Fruit fly (Drosophila melanogaster) whole organism, prepupa: ENCODE results near the gene CG17349.
A peak's percentile ranks its signal among the peaks of the same experiment; 100 is the strongest.

Source experiments
- Blimp-1 ChIP-seq: fragments of 200-800 bp; sonication (Bioruptor generic); optimal IDR thresholded peaks from 3 replicates; lab custom pipeline; 2017; ENCODE audit warnings: missing biosample characterization, missing genetic modification characterization, mild to moderate bottlenecking, moderate library complexity, missing genetic modification reagents
- CG10631 ChIP-seq: fragments of 200-800 bp; sonication (Bioruptor generic); optimal IDR thresholded peaks from 2 replicates; lab custom pipeline; 2016; ENCODE audit warnings: missing biosample characterization, missing genetic modification characterization
- CG10669 ChIP-seq: fragments of 200-800 bp; sonication (Bioruptor generic); optimal IDR thresholded peaks from 3 replicates; lab custom pipeline; 2018; ENCODE audit warnings: missing biosample characterization, mild to moderate bottlenecking, missing genetic modification characterization, moderate library complexity
- CG11294 ChIP-seq: fragments of 200-800 bp; sonication (Bioruptor generic); IDR thresholded peaks from 2 replicates; pipeline ENCODE4 v1.3.6; 2022; ENCODE audit warnings: missing biosample characterization, missing genetic modification characterization
- CG11762 ChIP-seq: fragments of 200-800 bp; sonication (Bioruptor generic); optimal IDR thresholded peaks from 3 replicates; lab custom pipeline; 2016; ENCODE audit warnings: missing biosample characterization, missing genetic modification characterization; ENCODE audit not compliant: insufficient read depth
- CG11902 ChIP-seq: fragments of 200-800 bp; sonication (Bioruptor generic); optimal IDR thresholded peaks from 3 replicates; lab custom pipeline; 2016; ENCODE audit warnings: missing biosample characterization, missing genetic modification characterization
- CG15336 ChIP-seq: fragments of 200-800 bp; sonication (Bioruptor generic); IDR thresholded peaks from 2 replicates; pipeline ENCODE4 v1.3.6; 2022; ENCODE audit warnings: missing biosample characterization, missing genetic modification characterization
- CG1621 ChIP-seq: fragments of 200-800 bp; sonication (Bioruptor generic); optimal IDR thresholded peaks from 3 replicates; lab custom pipeline; 2018; ENCODE audit warnings: missing biosample characterization, mild to moderate bottlenecking, missing genetic modification characterization
- CG16779 ChIP-seq: fragments of 200-800 bp; sonication (Bioruptor generic); optimal IDR thresholded peaks from 3 replicates; lab custom pipeline; 2017; ENCODE audit warnings: missing biosample characterization, mild to moderate bottlenecking, missing genetic modification characterization
- CG31627 ChIP-seq: fragments of 200-800 bp; sonication (Bioruptor generic); optimal IDR thresholded peaks from 3 replicates; lab custom pipeline; 2016; ENCODE audit warnings: missing biosample characterization, missing genetic modification characterization
- CG32006 ChIP-seq: fragments of 200-800 bp; sonication (Bioruptor generic); optimal IDR thresholded peaks from 3 replicates; lab custom pipeline; 2017; ENCODE audit warnings: missing biosample characterization, mild to moderate bottlenecking, missing genetic modification characterization
- CG34406 ChIP-seq: fragments of 200-800 bp; sonication (Bioruptor generic); optimal IDR thresholded peaks from 3 replicates; lab custom pipeline; 2016; ENCODE audit warnings: missing biosample characterization, missing genetic modification characterization
- CG3919 ChIP-seq: fragments of 200-800 bp; sonication (Bioruptor generic); optimal IDR thresholded peaks from 3 replicates; lab custom pipeline; 2016; ENCODE audit warnings: missing biosample characterization, missing genetic modification characterization
- CG4318 ChIP-seq: fragments of 200-800 bp; sonication (Bioruptor generic); optimal IDR thresholded peaks from 3 replicates; lab custom pipeline; 2017; ENCODE audit warnings: missing biosample characterization, mild to moderate bottlenecking, missing genetic modification characterization
- CG6163 ChIP-seq: fragments of 200-800 bp; sonication (Bioruptor generic); IDR thresholded peaks from 3 replicates; pipeline ENCODE4 v1.3.6; 2022; ENCODE audit warnings: missing biosample characterization, missing genetic modification characterization
- CG6276 ChIP-seq: fragments of 200-800 bp; sonication (Bioruptor generic); optimal IDR thresholded peaks from 2 replicates; lab custom pipeline; 2017; ENCODE audit warnings: missing biosample characterization, mild to moderate bottlenecking, missing genetic modification characterization
- CG6854 ChIP-seq: fragments of 200-800 bp; sonication (Bioruptor generic); optimal IDR thresholded peaks from 2 replicates; lab custom pipeline; 2017; ENCODE audit warnings: missing biosample characterization, mild to moderate bottlenecking, missing genetic modification characterization
- CG8119 ChIP-seq: fragments of 200-800 bp; sonication (Bioruptor generic); IDR thresholded peaks from 3 replicates; pipeline ENCODE4 v1.3.6; 2022; ENCODE audit warnings: missing biosample characterization, missing genetic modification characterization
- CG8319 ChIP-seq: fragments of 200-800 bp; sonication (Bioruptor generic); optimal IDR thresholded peaks from 3 replicates; lab custom pipeline; 2016; ENCODE audit warnings: missing biosample characterization, missing genetic modification characterization
- CG8632 ChIP-seq: fragments of 200-800 bp; sonication (Bioruptor generic); optimal IDR thresholded peaks from 3 replicates; lab custom pipeline; 2016; ENCODE audit warnings: missing biosample characterization, missing genetic modification characterization
- CG9139 ChIP-seq: fragments of 200-800 bp; sonication (Bioruptor generic); optimal IDR thresholded peaks from 3 replicates; lab custom pipeline; 2017; ENCODE audit warnings: missing biosample characterization, mild to moderate bottlenecking, missing genetic modification characterization
- Eip75B ChIP-seq: fragments of 200-800 bp; sonication (Bioruptor generic); optimal IDR thresholded peaks from 3 replicates; lab custom pipeline; 2016; ENCODE audit warnings: missing biosample characterization, missing genetic modification characterization
- Eip78C ChIP-seq: fragments of 200-800 bp; sonication (Bioruptor generic); peaks from one replicate; lab custom pipeline; 2016; ENCODE audit warnings: missing biosample characterization, missing genetic modification characterization
- Ets21C ChIP-seq: fragments of 200-800 bp; sonication (Bioruptor generic); optimal IDR thresholded peaks from 3 replicates; lab custom pipeline; 2016; ENCODE audit warnings: missing biosample characterization, missing genetic modification characterization
- Ets96B ChIP-seq: fragments of 200-800 bp; optimal IDR thresholded peaks from 2 replicates; lab custom pipeline; 2019; ENCODE audit warnings: missing biosample characterization, mild to moderate bottlenecking, missing genetic modification characterization, moderate library complexity
- Gug ChIP-seq: fragments of 200-800 bp; sonication (Bioruptor generic); IDR thresholded peaks from 2 replicates; pipeline ENCODE4 v1.3.6; 2022; ENCODE audit warnings: missing biosample characterization, missing genetic modification characterization
- Hr38 ChIP-seq: sonication (Bioruptor generic); optimal IDR thresholded peaks from 2 replicates; lab custom pipeline; 2016; ENCODE audit warnings: missing biosample characterization, missing genetic modification characterization
- Hr4 ChIP-seq: fragments of 200-800 bp; sonication (Bioruptor generic); optimal IDR thresholded peaks from 3 replicates; lab custom pipeline; 2016; ENCODE audit warnings: missing biosample characterization, missing genetic modification characterization
- Lpt ChIP-seq: fragments of 200-800 bp; sonication (Bioruptor generic); optimal IDR thresholded peaks from 3 replicates; lab custom pipeline; 2016; ENCODE audit warnings: missing biosample characterization, missing genetic modification characterization
- Met ChIP-seq: fragments of 200-800 bp; sonication (Bioruptor generic); optimal IDR thresholded peaks from 3 replicates; lab custom pipeline; 2016; ENCODE audit warnings: missing biosample characterization, missing genetic modification characterization
- OdsH ChIP-seq: fragments of 200-800 bp; sonication (Bioruptor generic); optimal IDR thresholded peaks from 3 replicates; lab custom pipeline; 2016; ENCODE audit warnings: missing biosample characterization, missing genetic modification characterization
- Smox ChIP-seq: fragments of 200-800 bp; sonication (Bioruptor generic); optimal IDR thresholded peaks from 3 replicates; lab custom pipeline; 2016; ENCODE audit warnings: missing biosample characterization, missing genetic modification characterization
- Sox102F ChIP-seq: fragments of 200-800 bp; sonication (Bioruptor generic); optimal IDR thresholded peaks from 2 replicates; lab custom pipeline; 2016; ENCODE audit warnings: missing biosample characterization, mild to moderate bottlenecking, missing genetic modification characterization
- Sox14 ChIP-seq: fragments of 200-800 bp; sonication (Bioruptor generic); optimal IDR thresholded peaks from 3 replicates; lab custom pipeline; 2016; ENCODE audit warnings: missing biosample characterization, missing genetic modification characterization
- Sox15 ChIP-seq: fragments of 200-800 bp; sonication (Bioruptor generic); optimal IDR thresholded peaks from 3 replicates; lab custom pipeline; 2016; ENCODE audit warnings: missing biosample characterization, missing genetic modification characterization
- acj6 ChIP-seq: fragments of 200-800 bp; sonication (Bioruptor generic); optimal IDR thresholded peaks from 3 replicates; lab custom pipeline; 2016; ENCODE audit warnings: missing biosample characterization, missing genetic modification characterization
- cyc ChIP-seq: fragments of 200-800 bp; sonication (Bioruptor generic); optimal IDR thresholded peaks from 3 replicates; lab custom pipeline; 2016; ENCODE audit warnings: missing biosample characterization, missing genetic modification characterization
- dsx ChIP-seq: fragments of 200-800 bp; optimal IDR thresholded peaks from 3 replicates; lab custom pipeline; 2019; ENCODE audit warnings: missing biosample characterization, mild to moderate bottlenecking, missing genetic modification characterization, moderate library complexity; ENCODE audit not compliant: poor library complexity, severe bottlenecking
- eg ChIP-seq: fragments of 200-800 bp; sonication (Bioruptor generic); IDR thresholded peaks from 3 replicates; pipeline ENCODE4 v1.3.6; 2022; ENCODE audit warnings: missing biosample characterization, missing genetic modification characterization
- fd59A ChIP-seq: fragments of 200-800 bp; sonication (Bioruptor generic); optimal IDR thresholded peaks from 2 replicates; lab custom pipeline; 2017; ENCODE audit warnings: missing biosample characterization, mild to moderate bottlenecking, missing genetic modification characterization, missing genetic modification reagents
- fd85E ChIP-seq: fragments of 200-800 bp; sonication (Bioruptor generic); optimal IDR thresholded peaks from 3 replicates; lab custom pipeline; 2016; ENCODE audit warnings: missing biosample characterization, missing genetic modification characterization
- fkh ChIP-seq: fragments of 200-800 bp; sonication (Bioruptor generic); optimal IDR thresholded peaks from 3 replicates; lab custom pipeline; 2017; ENCODE audit warnings: missing biosample characterization, mild to moderate bottlenecking, missing genetic modification characterization, moderate library complexity
- lz ChIP-seq: fragments of 200-800 bp; sonication (Bioruptor generic); optimal IDR thresholded peaks from 3 replicates; lab custom pipeline; 2016; ENCODE audit warnings: missing biosample characterization, missing genetic modification characterization
- net ChIP-seq: fragments of 200-800 bp; sonication (Bioruptor generic); optimal IDR thresholded peaks from 3 replicates; lab custom pipeline; 2016; ENCODE audit warnings: missing biosample characterization, missing genetic modification characterization
- pdm3 ChIP-seq: fragments of 200-800 bp; sonication (Bioruptor generic); optimal IDR thresholded peaks from 3 replicates; lab custom pipeline; 2016; ENCODE audit warnings: missing biosample characterization, missing genetic modification characterization
- spab ChIP-seq: fragments of 200-800 bp; sonication (Bioruptor generic); optimal IDR thresholded peaks from 2 replicates; lab custom pipeline; 2017; ENCODE audit warnings: missing biosample characterization, mild to moderate bottlenecking, missing genetic modification characterization, missing genetic modification reagents
- ss ChIP-seq, 2 experiments: fragments of 200-800 bp; sonication (Bioruptor generic); optimal IDR thresholded peaks; 2 replicates in 1 of 2; 3 replicates in 1 of 2; lab custom pipeline; 2017 to 2018; ENCODE audit warnings: mild to moderate bottlenecking in 2 of 2, missing biosample characterization in 2 of 2, missing genetic modification characterization in 2 of 2, moderate library complexity in 1 of 2
- svp ChIP-seq: fragments of 200-800 bp; sonication (Bioruptor generic); peaks from one replicate; lab custom pipeline; 2016; ENCODE audit warnings: missing biosample characterization, missing genetic modification characterization
- topi ChIP-seq: fragments of 200-800 bp; sonication (Bioruptor generic); optimal IDR thresholded peaks from 3 replicates; lab custom pipeline; 2016; ENCODE audit warnings: missing biosample characterization, missing genetic modification characterization

Gene CG17349

dm6 chr2L:19327828-19328227 lies 42.4 kb upstream of the CG17349 start (continued):
- TF ChIP-seq Eip75B (GFP tag; lab: Kevin White, UChicago) (peak; percentile 44), CG34406 (GFP tag; lab: Kevin White, UChicago) (peak; percentile 15), Smox (GFP tag; lab: Kevin White, UChicago) (peak; percentile 42), CG15336 (0 out of 2 replicates have a peak, but pooled peaks have one; percentile 20), CG8319 (no peak), CG1621 (tag; lab: Kevin White, UChicago) (no peak), ss (GFP tag; optimal IDR thresholded peaks at IDR 0.05; lab: Kevin White, UChicago) (no peak), CG6276 (peak; percentile 22), CG8119 (no peak), Eip78C (GFP tag; lab: Kevin White, UChicago) (peak; percentile 86), CG32006 (GFP tag; lab: Kevin White, UChicago) (peak; percentile 60), Hr38 (GFP tag; lab: Kevin White, UChicago) (no peak), fd85E (GFP tag; lab: Kevin White, UChicago) (no peak), topi (peak; percentile 41), CG11762 (no peak)
- TF ChIP-seq, all 60 proteins: peak for 27

- TF ChIP-seq CG31627 (GFP tag; lab: Kevin White, UChicago) (peak; percentile 62), Ets21C (GFP tag; lab: Kevin White, UChicago) (peak; percentile 49), Eip78C (GFP tag; lab: Kevin White, UChicago) (peak; percentile 95), CG15336 (peak; percentile 79), net (GFP tag; lab: Kevin White, UChicago) (peak; percentile 70), CG4318 (GFP tag; lab: Kevin White, UChicago) (peak; percentile 70), ss (GFP tag; optimal IDR thresholded peaks at IDR 0.05; lab: Kevin White, UChicago) (peak in 1 of 2 experiments; percentile 76), fd59A (GFP tag; lab: Kevin White, UChicago) (peak; percentile 74), pdm3 (GFP tag; lab: Kevin White, UChicago) (peak; percentile 80), CG32006 (GFP tag; lab: Kevin White, UChicago) (peak; percentile 84), cyc (peak; percentile 59), acj6 (GFP tag; lab: Kevin White, UChicago) (peak; percentile 73), CG9139 (GFP tag; lab: Kevin White, UChicago) (peak; percentile 13), CG10631 (peak; percentile 79), Hr4 (GFP tag; lab: Kevin White, UChicago) (peak; percentile 77), CG11294 (peak; percentile 47; the same call in 1 of the 2 replicates), CG8632 (GFP tag; lab: Kevin White, UChicago) (peak; percentile 64), Met (GFP tag; lab: Kevin White, UChicago) (peak; percentile 78), CG16779 (tag; lab: Kevin White, UChicago) (peak; percentile 36), Blimp-1 (GFP tag; lab: Kevin White, UChicago) (no peak), CG1621 (tag; lab: Kevin White, UChicago) (peak; percentile 74), Sox102F (GFP tag; lab: Kevin White, UChicago) (peak; percentile 70), fd85E (GFP tag; lab: Kevin White, UChicago) (peak; percentile 20), Sox15 (GFP tag; lab: Kevin White, UChicago) (peak; percentile 52), dsx (GFP tag; lab: Kevin White, UChicago) (peak; percentile 68), CG3919 (GFP tag; lab: Kevin White, UChicago) (peak; percentile 82), Ets96B (tag; lab: Kevin White, UChicago) (peak; percentile 74), CG10669 (GFP tag; lab: Kevin White, UChicago) (peak; percentile 74), CG6854 (GFP tag; lab: Kevin White, UChicago) (no peak), Gug (GFP tag; lab: Robert Waterston, UW) (peak; percentile 49), Sox14 (peak; percentile 78), Smox (GFP tag; lab: Kevin White, UChicago) (peak; percentile 64), OdsH (GFP tag; lab: Kevin White, UChicago) (peak; percentile 73), fkh (no peak), CG11902 (GFP tag; lab: Kevin White, UChicago) (peak; percentile 71), lz (GFP tag; lab: Kevin White, UChicago) (peak; percentile 75), spab (peak; percentile 66), svp (GFP tag; lab: Kevin White, UChicago) (peak; percentile 91), CG6163 (GFP tag; lab: Robert Waterston, UW) (peak; percentile 84), Eip75B (GFP tag; lab: Kevin White, UChicago) (peak; percentile 76), CG11762 (peak; percentile 26), CG8319 (peak; percentile 54), CG6276 (peak; percentile 63), eg (GFP tag; lab: Robert Waterston, UW) (peak; percentile 76), Lpt (GFP tag; lab: Kevin White, UChicago) (peak; percentile 69)
Measured at dm6 chr2L:19328610-19329009, 41.6 kb upstream of the CG17349 start.
